Fruit fly (Drosophila melanogaster) whole organism, embryonic: Measurements from ENCODE around the gene gw.

Experiments used
- Antp ChIP-seq: fragments of 200-800 bp; sonication (Bioruptor generic); optimal IDR thresholded peaks from 3 replicates; lab custom pipeline; 2016; ENCODE audit warnings: missing biosample characterization, missing genetic modification characterization
- CG1024 ChIP-seq: fragments of 200-800 bp; sonication (Bioruptor generic); IDR thresholded peaks from 2 replicates; pipeline ENCODE4 v1.3.6; 2022; ENCODE audit warnings: missing biosample characterization, missing genetic modification characterization
- CG10431 ChIP-seq: fragments of 200-800 bp; sonication (Bioruptor generic); optimal IDR thresholded peaks from 3 replicates; lab custom pipeline; 2018; ENCODE audit warnings: missing biosample characterization, mild to moderate bottlenecking, missing genetic modification characterization
- CG11504 ChIP-seq: fragments of 200-800 bp; sonication (Bioruptor generic); optimal IDR thresholded peaks from 3 replicates; lab custom pipeline; 2019; ENCODE audit warnings: missing biosample characterization, mild to moderate bottlenecking, missing genetic modification characterization, moderate library complexity
- CG12299 ChIP-seq: fragments of 200-800 bp; sonication (Bioruptor generic); optimal IDR thresholded peaks from 2 replicates; lab custom pipeline; 2018; ENCODE audit warnings: missing biosample characterization, mild to moderate bottlenecking, missing genetic modification characterization
- CG13123 ChIP-seq: fragments of 200-800 bp; sonication (Bioruptor generic); optimal IDR thresholded peaks from 2 replicates; lab custom pipeline; 2016; ENCODE audit warnings: missing biosample characterization, missing genetic modification characterization
- CG13287 ChIP-seq: fragments of 200-800 bp; sonication (Bioruptor generic); IDR thresholded peaks from 2 replicates; pipeline ENCODE4 v1.3.6; 2022; ENCODE audit warnings: missing biosample characterization, missing genetic modification characterization; ENCODE audit not compliant: partially characterized antibody
- CG13424 ChIP-seq: fragments of 200-800 bp; sonication (Bioruptor generic); optimal IDR thresholded peaks from 2 replicates; lab custom pipeline; 2019; ENCODE audit warnings: missing biosample characterization, mild to moderate bottlenecking, missing genetic modification characterization, moderate library complexity
- CG17328 ChIP-seq: fragments of 200-800 bp; sonication (Bioruptor generic); IDR thresholded peaks from 2 replicates; pipeline ENCODE4 v1.3.6; 2022; ENCODE audit warnings: missing biosample characterization, missing genetic modification characterization
- CG18011 ChIP-seq: fragments of 200-800 bp; sonication (Bioruptor generic); optimal IDR thresholded peaks from 2 replicates; lab custom pipeline; 2017; ENCODE audit warnings: missing biosample characterization, missing genetic modification characterization, mild to moderate bottlenecking, moderate library complexity, missing genotype
- CG18764 ChIP-seq: fragments of 200-800 bp; sonication (Bioruptor generic); optimal IDR thresholded peaks from 3 replicates; lab custom pipeline; 2016; ENCODE audit warnings: missing biosample characterization, missing genetic modification characterization
- CG2199 ChIP-seq: fragments of 200-800 bp; sonication (Bioruptor generic); IDR thresholded peaks from 3 replicates; pipeline ENCODE4 v1.3.6; 2022; ENCODE audit warnings: missing biosample characterization, missing genetic modification characterization
- CG32532 ChIP-seq: fragments of 200-800 bp; sonication (Bioruptor generic); IDR thresholded peaks from 2 replicates; pipeline ENCODE4 v1.3.6; 2022; ENCODE audit warnings: missing biosample characterization, missing genetic modification characterization
- CG6654 ChIP-seq: fragments of 200-800 bp; sonication (Bioruptor generic); optimal IDR thresholded peaks from 2 replicates; lab custom pipeline; 2017; ENCODE audit warnings: missing biosample characterization, mild to moderate bottlenecking, missing genetic modification characterization
- CG6689 ChIP-seq: fragments of 200-800 bp; sonication (Bioruptor generic); IDR thresholded peaks from 2 replicates; pipeline ENCODE4 v1.3.6; 2022; ENCODE audit warnings: missing biosample characterization, missing genetic modification characterization
- CG7928 ChIP-seq: fragments of 200-800 bp; sonication (Bioruptor generic); optimal IDR thresholded peaks from 2 replicates; lab custom pipeline; 2017; ENCODE audit warnings: missing biosample characterization, mild to moderate bottlenecking, missing genetic modification characterization
- CG8290 ChIP-seq, 3 experiments: fragments of 200-800 bp; sonication (Bioruptor generic); optimal IDR thresholded peaks; 2 replicates each; lab custom pipeline; 2016 to 2019; ENCODE audit warnings: missing biosample characterization in 3 of 3, missing genetic modification characterization in 3 of 3, mild to moderate bottlenecking in 2 of 3, moderate library complexity in 1 of 3
- CG8944 ChIP-seq: fragments of 200-800 bp; sonication (Bioruptor generic); optimal IDR thresholded peaks from 3 replicates; lab custom pipeline; 2016; ENCODE audit warnings: missing biosample characterization, missing genetic modification characterization
- CG9215 ChIP-seq: fragments of 200-800 bp; sonication (Bioruptor generic); IDR thresholded peaks from 2 replicates; pipeline ENCODE4 v1.3.6; 2022; ENCODE audit warnings: missing biosample characterization, missing genetic modification characterization
- CHES-1-like ChIP-seq: fragments of 200-800 bp; sonication (Bioruptor generic); optimal IDR thresholded peaks from 2 replicates; lab custom pipeline; 2016; ENCODE audit warnings: missing biosample characterization, missing genetic modification characterization
- Dbx ChIP-seq: fragments of 200-800 bp; sonication (Bioruptor generic); IDR thresholded peaks from 3 replicates; pipeline ENCODE4 v1.3.6; 2022; ENCODE audit warnings: missing biosample characterization, missing genetic modification characterization
- Doc2 ChIP-seq: fragments of 200-800 bp; sonication (Bioruptor generic); IDR thresholded peaks from 2 replicates; pipeline ENCODE4 v1.3.6; 2022; ENCODE audit warnings: missing biosample characterization, missing genetic modification characterization
- Drgx ChIP-seq: fragments of 200-800 bp; sonication (Bioruptor generic); IDR thresholded peaks from 2 replicates; pipeline ENCODE4 v1.3.6; 2022; ENCODE audit warnings: missing biosample characterization, missing genetic modification characterization
- E2f2 ChIP-seq: fragments of 200-800 bp; sonication (Bioruptor generic); IDR thresholded peaks from 2 replicates; pipeline ENCODE4 v1.3.6; 2022; ENCODE audit warnings: missing biosample characterization, missing genetic modification characterization
- HmgZ ChIP-seq: fragments of 200-800 bp; sonication (Bioruptor generic); optimal IDR thresholded peaks from 2 replicates; lab custom pipeline; 2018; ENCODE audit warnings: missing biosample characterization, mild to moderate bottlenecking, missing genetic modification characterization
- Lhr ChIP-seq: fragments of 200-800 bp; sonication (Bioruptor generic); optimal IDR thresholded peaks from 3 replicates; lab custom pipeline; 2017; ENCODE audit warnings: mild to moderate bottlenecking, missing biosample characterization, missing genetic modification reagents, missing genetic modification characterization
- Nf-YC ChIP-seq: fragments of 200-800 bp; optimal IDR thresholded peaks from 3 replicates; lab custom pipeline; 2019; ENCODE audit warnings: missing biosample characterization, mild to moderate bottlenecking, missing genetic modification characterization, moderate library complexity
- PHDP ChIP-seq: fragments of 200-800 bp; sonication (Bioruptor generic); optimal IDR thresholded peaks from 3 replicates; lab custom pipeline; 2018; ENCODE audit warnings: missing biosample characterization, mild to moderate bottlenecking, missing genetic modification characterization, moderate library complexity
- Rfx ChIP-seq: fragments of 200-800 bp; sonication (Bioruptor generic); IDR thresholded peaks from 2 replicates; pipeline ENCODE4 v1.3.6; 2022; ENCODE audit warnings: missing biosample characterization, missing genetic modification characterization
- Sox102F ChIP-seq: fragments of 200-800 bp; sonication (Bioruptor generic); optimal IDR thresholded peaks from 2 replicates; lab custom pipeline; 2018; ENCODE audit warnings: missing biosample characterization, mild to moderate bottlenecking, missing genetic modification characterization, moderate library complexity
- Sry-β ChIP-seq: fragments of 200-800 bp; sonication (Bioruptor generic); optimal IDR thresholded peaks from 2 replicates; lab custom pipeline; 2018; ENCODE audit warnings: missing biosample characterization, mild to moderate bottlenecking, missing genetic modification characterization, moderate library complexity
- Tbp ChIP-seq: fragments of >200 bp; optimal IDR thresholded peaks from 2 replicates; lab custom pipeline; 2018; ENCODE audit warnings: missing biosample characterization, missing genetic modification characterization
- Usf ChIP-seq: fragments of 200-800 bp; sonication (Bioruptor generic); optimal IDR thresholded peaks from 2 replicates; lab custom pipeline; 2017; ENCODE audit warnings: missing genotype, missing biosample characterization, missing genetic modification characterization
- bbx ChIP-seq: fragments of 200-800 bp; sonication (Bioruptor generic); IDR thresholded peaks from 2 replicates; pipeline ENCODE4 v1.3.6; 2022; ENCODE audit warnings: missing biosample characterization, missing genetic modification characterization; ENCODE audit not compliant: partially characterized antibody
- cad ChIP-seq: fragments of >200 bp; optimal IDR thresholded peaks from 2 replicates; lab custom pipeline; 2017; ENCODE audit warnings: missing biosample characterization, missing genetic modification characterization
- cg ChIP-seq: fragments of 200-800 bp; sonication (Bioruptor generic); optimal IDR thresholded peaks from 3 replicates; lab custom pipeline; 2019; ENCODE audit warnings: missing biosample characterization, mild to moderate bottlenecking, missing genetic modification characterization, moderate library complexity
- chm ChIP-seq: fragments of 200-800 bp; sonication (Bioruptor generic); IDR thresholded peaks from 2 replicates; pipeline ENCODE4 v1.3.6; 2022; ENCODE audit warnings: missing biosample characterization, missing genetic modification characterization
- en ChIP-seq: fragments of 200-800 bp; sonication (Bioruptor generic); optimal IDR thresholded peaks from 2 replicates; lab custom pipeline; 2016; ENCODE audit warnings: missing biosample characterization, missing genetic modification characterization
- esg ChIP-seq: fragments of 200-800 bp; sonication (Bioruptor generic); conservative IDR thresholded peaks from 2 replicates; pipeline ENCODE4 v1.3.6; 2022; ENCODE audit warnings: missing biosample characterization, missing genetic modification characterization
- eyg ChIP-seq: fragments of 200-800 bp; sonication (Bioruptor generic); optimal IDR thresholded peaks from 3 replicates; lab custom pipeline; 2016; ENCODE audit warnings: missing biosample characterization, missing genetic modification characterization
- fd64A ChIP-seq: fragments of 200-800 bp; sonication (Bioruptor generic); optimal IDR thresholded peaks from 3 replicates; lab custom pipeline; 2018; ENCODE audit warnings: missing biosample characterization, mild to moderate bottlenecking, missing genetic modification characterization
- hth ChIP-seq: fragments of >200 bp; optimal IDR thresholded peaks from 2 replicates; lab custom pipeline; 2017; ENCODE audit warnings: inconsistent platforms
- maf-S ChIP-seq: fragments of 200-800 bp; sonication (Bioruptor generic); optimal IDR thresholded peaks from 2 replicates; lab custom pipeline; 2016; ENCODE audit warnings: missing biosample characterization, missing genetic modification characterization
- mam ChIP-seq: fragments of 200-800 bp; sonication (Bioruptor generic); optimal IDR thresholded peaks from 3 replicates; lab custom pipeline; 2016; ENCODE audit warnings: missing biosample characterization, missing genetic modification characterization
- nau ChIP-seq: fragments of 200-800 bp; sonication (Bioruptor generic); optimal IDR thresholded peaks from 3 replicates; lab custom pipeline; 2017; ENCODE audit warnings: missing biosample characterization, mild to moderate bottlenecking, missing genetic modification characterization, missing genetic modification reagents
- pros ChIP-seq: fragments of 200-800 bp; sonication (Bioruptor generic); optimal IDR thresholded peaks from 3 replicates; lab custom pipeline; 2019; ENCODE audit warnings: missing biosample characterization, mild to moderate bottlenecking, missing genetic modification characterization, moderate library complexity
- sisA ChIP-seq: fragments of 200-800 bp; sonication (Bioruptor generic); IDR thresholded peaks from 2 replicates; pipeline ENCODE4 v1.3.6; 2022; ENCODE audit warnings: missing biosample characterization, missing genetic modification characterization
- tgo ChIP-seq: fragments of 200-800 bp; sonication (Bioruptor generic); IDR thresholded peaks from 3 replicates; pipeline ENCODE4 v1.3.6; 2022; ENCODE audit warnings: missing biosample characterization, missing genetic modification characterization
- tx ChIP-seq: fragments of 200-800 bp; sonication (Bioruptor generic); optimal IDR thresholded peaks from 2 replicates; lab custom pipeline; 2016; ENCODE audit warnings: missing biosample characterization, missing genetic modification characterization
- usp ChIP-seq: fragments of >200 bp; optimal IDR thresholded peaks from 2 replicates; lab custom pipeline; 2017; ENCODE audit warnings: missing biosample characterization, missing genetic modification characterization
- wdn ChIP-seq: fragments of 200-800 bp; sonication (Bioruptor generic); IDR thresholded peaks from 2 replicates; pipeline ENCODE4 v1.3.6; 2022; ENCODE audit warnings: missing biosample characterization, missing genetic modification characterization
- zen2 ChIP-seq: fragments of 200-800 bp; sonication (Bioruptor generic); IDR thresholded peaks from 3 replicates; pipeline ENCODE4 v1.3.6; 2022; ENCODE audit warnings: missing biosample characterization, missing genetic modification characterization; ENCODE audit not compliant: partially characterized antibody

gw gene

DNA sequence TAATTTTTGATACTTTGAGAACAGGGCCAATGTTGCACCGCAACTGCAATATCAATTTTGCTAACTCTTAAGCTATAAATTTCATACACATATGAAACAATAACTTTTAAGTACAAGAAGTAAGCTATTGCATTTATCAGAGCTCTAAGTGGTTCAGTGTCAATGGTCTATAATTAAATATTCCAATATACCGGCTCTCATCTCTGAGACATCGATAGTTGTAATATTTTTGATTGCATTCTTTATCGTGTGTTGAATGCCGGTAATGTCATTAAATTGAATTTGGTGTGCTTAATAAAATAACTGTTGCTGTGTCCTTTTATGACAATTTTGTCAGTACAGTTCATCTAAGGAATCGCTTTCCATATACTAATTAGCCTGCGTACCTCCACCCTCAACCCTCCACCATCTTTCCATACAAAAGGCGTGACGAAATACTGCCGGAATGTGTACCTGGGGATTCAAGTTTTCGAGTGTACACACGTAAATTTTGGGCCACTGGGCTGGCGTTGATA lies 10.6 kb upstream of the gw start, which contains the start of gene CG11360 (continued):
- TF ChIP-seq en (GFP tag; lab: Kevin White, UChicago) (no peak), Doc2 (no peak), CG32532 (GFP tag; lab: Robert Waterston, UW) (no peak), esg (no peak), wdn (GFP tag; lab: Robert Waterston, UW) (no peak), Dbx (GFP tag; lab: Robert Waterston, UW) (no peak), maf-S (GFP tag; lab: Kevin White, UChicago) (no peak), fd64A (GFP tag; lab: Kevin White, UChicago) (no peak), CG1024 (GFP tag; lab: Robert Waterston, UW) (peak; percentile 98), zen2 (no peak), Rfx (GFP tag; lab: Robert Waterston, UW) (no peak), PHDP (tag; lab: Kevin White, UChicago) (no peak), CG8944 (GFP tag; lab: Kevin White, UChicago) (peak; percentile 17), CG6654 (no peak), tgo (GFP tag; lab: Robert Waterston, UW) (no peak), pros (GFP tag; lab: Kevin White, UChicago) (peak; percentile 73), CG13424 (tag; lab: Kevin White, UChicago) (peak; percentile 9), Tbp (GFP tag; lab: Kevin White, UChicago) (no peak), Sry-β (GFP tag; lab: Kevin White, UChicago) (peak; percentile 20), CG7928 (GFP tag; lab: Kevin White, UChicago) (no peak), CG8290 (GFP tag; optimal IDR thresholded peaks at IDR 0.05; lab: Kevin White, UChicago) (peak; percentile 32), CG8290 (tag; optimal IDR thresholded peaks at IDR 0.05; lab: Kevin White, UChicago) (peak in 1 of 2 experiments; percentile 72), chm (GFP tag; lab: Robert Waterston, UW) (no peak), CG17328 (GFP tag; lab: Robert Waterston, UW) (no peak), HmgZ (tag; lab: Kevin White, UChicago) (no peak), CG13123 (GFP tag; lab: Kevin White, UChicago) (no peak), CG6689 (GFP tag; lab: Robert Waterston, UW) (no peak), CG11504 (no peak), hth (lab: Kevin White, UChicago) (no peak), bbx (GFP tag; lab: Robert Waterston, UW) (no peak), Usf (GFP tag; lab: Kevin White, UChicago) (no peak), Lhr (GFP tag; lab: Kevin White, UChicago) (peak; percentile 23), CG13287 (GFP tag; lab: Robert Waterston, UW) (peak; percentile 32; the same call in 1 of the 2 replicates), Nf-YC (tag; lab: Kevin White, UChicago) (no peak), E2f2 (GFP tag; lab: Robert Waterston, UW) (no peak), CG12299 (tag; lab: Kevin White, UChicago) (no peak), CHES-1-like (no peak), CG18011 (GFP tag; lab: Kevin White, UChicago) (no peak), eyg (GFP tag; lab: Kevin White, UChicago) (no peak), mam (GFP tag; lab: Kevin White, UChicago) (no peak), tx (no peak), nau (GFP tag; lab: Kevin White, UChicago) (no peak), CG2199 (GFP tag; lab: Robert Waterston, UW) (no peak; the same call in 2 of the 3 replicates), cad (no peak), CG9215 (GFP tag; lab: Robert Waterston, UW) (no peak), CG10431 (no peak), cg (GFP tag; lab: Kevin White, UChicago) (no peak), usp (GFP tag; lab: Kevin White, UChicago) (no peak), Sox102F (GFP tag; lab: Kevin White, UChicago) (no peak), CG18764 (no peak), Drgx (GFP tag; lab: Robert Waterston, UW) (no peak), Antp (GFP tag; lab: Kevin White, UChicago) (no peak), sisA (GFP tag; lab: Robert Waterston, UW) (no peak)
